Worm (Caenorhabditis elegans) whole organism, early embryonic: Measurements from ENCODE around the gene R05A10.4.

ENCODE experiments used
- ama-1 ChIP-seq: fragments of 150-350 bp; optimal IDR thresholded peaks from 2 replicates; lab custom pipeline; 2014
- hmbx-1 ChIP-seq: sonication (generic microtip); optimal IDR thresholded peaks from 2 replicates; lab custom pipeline; 2016; ENCODE audit warnings: mild to moderate bottlenecking, missing genetic modification characterization, missing compliant biosample characterization
- tbx-37 ChIP-seq: fragments of 200-800 bp; sonication (Bioruptor generic); conservative IDR thresholded peaks from 2 replicates; pipeline ENCODE4 v1.3.6; 2022; ENCODE audit warnings: missing genetic modification reagents, missing genetic modification characterization, missing compliant biosample characterization

ce11 chrIV:14215777-14216176 lies 43.5 kb downstream of the R05A10.4 start:
- TF ChIP-seq hmbx-1 (tag; lab: Kevin White, UChicago) (no peak), tbx-37 (GFP tag; lab: Robert Waterston, UW) (no peak), ama-1 (lab: Kevin White, UChicago) (no peak)
